Fruit fly (Drosophila melanogaster): ENCODE measurements around the gene Dph1.

The Dph1 gene

DNA sequence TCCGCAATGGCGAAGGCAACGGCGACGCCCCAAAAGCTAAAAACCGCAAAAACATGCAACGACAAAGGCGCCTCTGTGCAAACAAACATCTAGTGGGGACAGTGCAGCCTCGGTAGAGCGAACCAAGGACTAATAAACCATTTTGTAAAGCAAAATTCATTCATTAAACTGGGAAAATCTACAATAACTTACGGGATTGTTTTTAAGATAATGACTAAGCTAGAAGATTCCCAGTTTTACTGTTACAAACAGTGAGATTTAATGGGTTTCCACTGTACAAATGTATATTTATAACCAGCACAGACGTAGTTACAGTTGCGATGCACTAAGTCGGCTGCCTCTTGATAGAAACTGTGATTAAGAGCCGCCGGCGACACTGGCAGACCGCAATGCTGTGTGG lies 40.6 kb downstream of the Dph1 start:
- no peak for TF ChIP-seq CG17801 (GFP tag; optimal IDR thresholded peaks at IDR 0.05; ENCODE audit: partially characterized antibody)

- peak; percentile 59 for TF ChIP-seq CG17801 (GFP tag; optimal IDR thresholded peaks at IDR 0.05; ENCODE audit: partially characterized antibody)
These were observed 48.4 kb downstream of the Dph1 start, which contains the start of the genes RIOK1 and Polr3H for dm6 chr3L:11648410-11648809. RIOK1 (minus strand) TSS chr3L:11648474. Polr3H (plus strand) TSS chr3L:11648756.

dm6 chr3L:11645933-11646332 lies 50.8 kb downstream of the Dph1 start, which contains the start of gene CG6071:
CG6071 (minus strand) TSS chr3L:11646033.
- TF ChIP-seq CG17801 (GFP tag; optimal IDR thresholded peaks at IDR 0.05; ENCODE audit: partially characterized antibody) = no peak
